Worm (Caenorhabditis elegans): ENCODE results near the gene R04F11.3.

DNA sequence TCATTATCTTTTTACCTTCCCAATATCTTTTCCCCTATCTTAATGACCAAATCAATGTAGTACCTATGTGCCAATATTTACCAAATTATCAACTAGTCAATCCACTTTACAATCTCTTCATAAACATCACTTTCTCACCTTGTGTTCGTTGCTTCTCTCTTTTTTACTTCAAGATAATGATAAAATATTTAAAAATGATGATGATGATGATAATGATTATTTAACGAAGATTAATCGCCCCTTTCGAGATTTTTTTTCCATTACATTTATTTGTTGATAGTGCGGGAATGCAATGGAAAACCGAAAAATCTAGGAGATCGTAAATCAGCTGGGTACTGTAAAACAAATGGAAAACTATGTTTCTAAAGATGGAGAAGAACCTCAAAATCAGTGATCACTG lies 22.9 kb downstream of the R04F11.3 start:
- TF ChIP-seq elt-2 (tag; optimal IDR thresholded peaks at IDR 0.05) = peak; percentile 21
- TF ChIP-seq ref-2 (tag; optimal IDR thresholded peaks at IDR 0.05) = no peak
- TF ChIP-seq unc-42 (tag; optimal IDR thresholded peaks at IDR 0.05) = no peak
- no peak for TF ChIP-seq fkh-10 (GFP tag; optimal IDR thresholded peaks at IDR 0.05)
- TF ChIP-seq zip-5 (tag; optimal IDR thresholded peaks at IDR 0.05) = no peak
- no peak for TF ChIP-seq ama-1 (optimal IDR thresholded peaks at IDR 0.05)
- TF ChIP-seq Y22D7AL.16 (tag; optimal IDR thresholded peaks at IDR 0.05) = no peak
- TF ChIP-seq ztf-16 (tag; optimal IDR thresholded peaks at IDR 0.05) = no peak
- TF ChIP-seq ceh-14 (tag; optimal IDR thresholded peaks at IDR 0.05) = no peak
- TF ChIP-seq nhr-11 (tag; optimal IDR thresholded peaks at IDR 0.05) = no peak

Measured in whole organism, late embryonic.